Worm (Caenorhabditis elegans) whole organism, early embryonic: ENCODE results near the gene mrps-21.

Source experiments
- F13C5.2 ChIP-seq: sonication (generic microtip); optimal IDR thresholded peaks from 2 replicates; lab custom pipeline; 2017; ENCODE audit warnings: mild to moderate bottlenecking, missing genetic modification characterization, inconsistent platforms, missing compliant biosample characterization
- hmbx-1 ChIP-seq: sonication (generic microtip); optimal IDR thresholded peaks from 2 replicates; lab custom pipeline; 2016; ENCODE audit warnings: mild to moderate bottlenecking, missing genetic modification characterization, missing compliant biosample characterization
- scrt-1 ChIP-seq: fragments of 200-800 bp; sonication (Bioruptor generic); IDR thresholded peaks from 2 replicates; pipeline ENCODE4 v1.3.6; 2022; ENCODE audit warnings: missing genetic modification characterization, missing compliant biosample characterization
- tbx-11 ChIP-seq: fragments of 200-800 bp; sonication (Bioruptor generic); IDR thresholded peaks from 2 replicates; pipeline ENCODE4 v1.3.6; 2022; ENCODE audit warnings: missing genetic modification characterization, missing compliant biosample characterization
- tbx-37 ChIP-seq: fragments of 200-800 bp; sonication (Bioruptor generic); conservative IDR thresholded peaks from 2 replicates; pipeline ENCODE4 v1.3.6; 2022; ENCODE audit warnings: missing genetic modification reagents, missing genetic modification characterization, missing compliant biosample characterization

- TF ChIP-seq tbx-11 (GFP tag; lab: Robert Waterston, UW) (no peak), scrt-1 (GFP tag; lab: Robert Waterston, UW) (no peak), hmbx-1 (tag; lab: Kevin White, UChicago) (no peak), tbx-37 (GFP tag; lab: Robert Waterston, UW) (no peak), F13C5.2 (tag; lab: Kevin White, UChicago) (no peak)
Measured at ce11 chrIV:4637840-4638239, 21.5 kb downstream of the mrps-21 start, which contains the start of gene F19C7.8.
